Worm (Caenorhabditis elegans): ENCODE data around the gene gmap-3.

Gene gmap-3

ce11 chrX:12942296-12942695 lies 1.5 kb upstream of the gmap-3 start (continued):
- no peak for TF ChIP-seq sdz-12 (GFP tag; optimal IDR thresholded peaks at IDR 0.05)
- TF ChIP-seq F26F4.8 (GFP tag; conservative IDR thresholded peaks at IDR 0.05), result no peak
- TF ChIP-seq ama-1 (optimal IDR thresholded peaks at IDR 0.05), result no peak
- no peak for TF ChIP-seq nhr-6 (tag; optimal IDR thresholded peaks at IDR 0.05)
- TF ChIP-seq mep-1 (tag; optimal IDR thresholded peaks at IDR 0.05), result no peak
- TF ChIP-seq egl-43 (GFP tag; IDR thresholded peaks at IDR 0.05), result peak; percentile 28; the same call in 1 of the 2 replicates
- TF ChIP-seq dmd-8 (GFP tag; IDR thresholded peaks at IDR 0.05), result 0 out of 2 replicates have a peak, but pooled peaks have one; percentile 26
- no peak for TF ChIP-seq zip-11 (GFP tag; IDR thresholded peaks at IDR 0.05)
- TF ChIP-seq nhr-25 (tag; optimal IDR thresholded peaks at IDR 0.05; ENCODE audit: borderline replicate concordance, insufficient read depth), result no peak
- TF ChIP-seq lim-7 (GFP tag; IDR thresholded peaks at IDR 0.05), result peak; percentile 72; the same call in 1 of the 2 replicates
- TF ChIP-seq F37D6.2 (tag; optimal IDR thresholded peaks at IDR 0.05), result no peak
- TF ChIP-seq F49E8.2 (tag; optimal IDR thresholded peaks at IDR 0.05; ENCODE audit: borderline replicate concordance), result no peak
- no peak for TF ChIP-seq F10B5.3 (tag; optimal IDR thresholded peaks at IDR 0.05)
- no peak for TF ChIP-seq tag-97 (GFP tag; IDR thresholded peaks at IDR 0.05)
- no peak for TF ChIP-seq R02D3.7 (tag; optimal IDR thresholded peaks at IDR 0.05)
- TF ChIP-seq nhr-48 (tag; optimal IDR thresholded peaks at IDR 0.05), result peak; percentile 22
- no peak for TF ChIP-seq mdt-29 (GFP tag; IDR thresholded peaks at IDR 0.05)
- TF ChIP-seq ces-1 (GFP tag; optimal IDR thresholded peaks at IDR 0.05), result no peak
- peak; percentile 81 for TF ChIP-seq snpc-1.2 (GFP tag; IDR thresholded peaks at IDR 0.05)
- TF ChIP-seq duxl-1 (tag; optimal IDR thresholded peaks at IDR 0.05; ENCODE audit: poor library complexity), result peak; percentile 33
- TF ChIP-seq ZK337.2 (GFP tag; IDR thresholded peaks at IDR 0.05), result no peak
- no peak for TF ChIP-seq rbr-2 (tag; optimal IDR thresholded peaks at IDR 0.05)
- TF ChIP-seq spr-3 (GFP tag; optimal IDR thresholded peaks at IDR 0.05), result no peak
- no peak for TF ChIP-seq unc-39 (tag; optimal IDR thresholded peaks at IDR 0.05)
- no peak for TF ChIP-seq tra-1 (GFP tag; IDR thresholded peaks at IDR 0.05)
- TF ChIP-seq Y75B8A.6 (GFP tag; IDR thresholded peaks at IDR 0.05), result no peak
- TF ChIP-seq daf-19 (GFP tag; conservative IDR thresholded peaks at IDR 0.05), result no peak
- TF ChIP-seq attf-4 (tag; optimal IDR thresholded peaks at IDR 0.05), result no peak
- peak; percentile 35; the same call in 1 of the 2 replicates for TF ChIP-seq dmd-6 (GFP tag; IDR thresholded peaks at IDR 0.05)
- TF ChIP-seq mxl-3 (GFP tag; optimal IDR thresholded peaks at IDR 0.05), result no peak
- no peak for TF ChIP-seq hlh-30 (tag; optimal IDR thresholded peaks at IDR 0.05; ENCODE audit: insufficient read depth)
- TF ChIP-seq unc-130 (GFP tag; optimal IDR thresholded peaks at IDR 0.05), result no peak
- peak; percentile 57 for TF ChIP-seq lin-38 (GFP tag; IDR thresholded peaks at IDR 0.05)
- TF ChIP-seq ceh-82 (tag; optimal IDR thresholded peaks at IDR 0.05), result no peak
- TF ChIP-seq dmd-9 (GFP tag; IDR thresholded peaks at IDR 0.05), result no peak
- TF ChIP-seq saeg-2 (GFP tag; IDR thresholded peaks at IDR 0.05), result no peak
- no peak for TF ChIP-seq mxl-2 (GFP tag; conservative IDR thresholded peaks at IDR 0.05)
- TF ChIP-seq lin-39 (tag; optimal IDR thresholded peaks at IDR 0.05), result no peak
- TF ChIP-seq madf-5 (GFP tag; IDR thresholded peaks at IDR 0.05), result 0 out of 4 replicates have a peak, but pooled peaks of 1 of the 2 experiments have one; percentile 17
- TF ChIP-seq ceh-62 (tag; optimal IDR thresholded peaks at IDR 0.05), result no peak
- TF ChIP-seq Y105C5A.15 (GFP tag; IDR thresholded peaks at IDR 0.05), result no peak
- no peak for TF ChIP-seq lin-13 (GFP tag; optimal IDR thresholded peaks at IDR 0.05)
- no peak for TF ChIP-seq ceh-44 (GFP tag; IDR thresholded peaks at IDR 0.05)
- TF ChIP-seq unc-62 (GFP tag; optimal IDR thresholded peaks at IDR 0.05 in 1 of 2), result no peak
- TF ChIP-seq unc-62 (tag; optimal IDR thresholded peaks at IDR 0.05), result no peak
- TF ChIP-seq gei-8 (GFP tag; optimal IDR thresholded peaks at IDR 0.05), result no peak
- no peak for TF ChIP-seq mdl-1 (tag; optimal IDR thresholded peaks at IDR 0.05)
- TF ChIP-seq ceh-20 (GFP tag; IDR thresholded peaks at IDR 0.05), result no peak
- no peak for TF ChIP-seq nhr-41 (GFP tag; IDR thresholded peaks at IDR 0.05)
- no peak for TF ChIP-seq jun-1 (tag; optimal IDR thresholded peaks at IDR 0.05)
- TF ChIP-seq nhr-42 (GFP tag; IDR thresholded peaks at IDR 0.05), result no peak
- no peak for TF ChIP-seq fkh-10 (GFP tag; optimal IDR thresholded peaks at IDR 0.05)
